Fruit fly (Drosophila melanogaster) whole organism, embryonic: ENCODE results near the gene CG12947.

ENCODE experiments used
- Abd-B ChIP-seq: fragments of 200-800 bp; sonication (Bioruptor generic); optimal IDR thresholded peaks from 2 replicates; lab custom pipeline; 2018; ENCODE audit warnings: missing biosample characterization, mild to moderate bottlenecking, missing genetic modification characterization, moderate library complexity
- Antp ChIP-seq: fragments of 200-800 bp; sonication (Bioruptor generic); optimal IDR thresholded peaks from 3 replicates; lab custom pipeline; 2016; ENCODE audit warnings: missing biosample characterization, missing genetic modification characterization
- Asciz ChIP-seq: fragments of 200-800 bp; sonication (Bioruptor generic); optimal IDR thresholded peaks from 2 replicates; lab custom pipeline; 2017; ENCODE audit warnings: missing biosample characterization, mild to moderate bottlenecking, missing genetic modification characterization, missing genetic modification reagents
- Atf6 ChIP-seq: fragments of 200-800 bp; sonication (Bioruptor generic); IDR thresholded peaks from 2 replicates; pipeline ENCODE4 v1.3.6; 2022; ENCODE audit warnings: missing biosample characterization, missing genetic modification characterization
- CG10462 ChIP-seq: fragments of 200-800 bp; sonication (Bioruptor generic); optimal IDR thresholded peaks from 2 replicates; lab custom pipeline; 2016; ENCODE audit warnings: missing biosample characterization, missing genetic modification characterization
- CG12391 ChIP-seq: fragments of 200-800 bp; sonication (Bioruptor generic); optimal IDR thresholded peaks from 3 replicates; lab custom pipeline; 2018; ENCODE audit warnings: missing biosample characterization, mild to moderate bottlenecking, missing genetic modification characterization, moderate library complexity
- CG14014 ChIP-seq: fragments of 200-800 bp; sonication (Bioruptor generic); IDR thresholded peaks from 2 replicates; pipeline ENCODE4 v1.3.6; 2022; ENCODE audit warnings: missing biosample characterization, missing genetic modification characterization
- CG14050 ChIP-seq: fragments of 200-800 bp; sonication (Bioruptor generic); IDR thresholded peaks from 3 replicates; pipeline ENCODE4 v1.3.6; 2022; ENCODE audit warnings: missing biosample characterization, missing genetic modification characterization
- CG30431 ChIP-seq: fragments of 200-800 bp; sonication (Bioruptor generic); optimal IDR thresholded peaks from 2 replicates; lab custom pipeline; 2017; ENCODE audit warnings: missing biosample characterization, missing genetic modification characterization
- CG31365 ChIP-seq: fragments of 200-800 bp; sonication (Bioruptor generic); optimal IDR thresholded peaks from 2 replicates; lab custom pipeline; 2018; ENCODE audit warnings: missing biosample characterization, mild to moderate bottlenecking, missing genetic modification characterization
- CG3726 ChIP-seq: fragments of 200-800 bp; sonication (Bioruptor generic); IDR thresholded peaks from 3 replicates; pipeline ENCODE4, ENCODE4 v1.3.6; 2022; ENCODE audit warnings: missing biosample characterization, missing genetic modification characterization
- CG5180 ChIP-seq: fragments of 200-800 bp; sonication (Bioruptor generic); optimal IDR thresholded peaks from 3 replicates; lab custom pipeline; 2017; ENCODE audit warnings: missing biosample characterization, missing genetic modification characterization, mild to moderate bottlenecking, moderate library complexity, missing genetic modification reagents
- CG9727 ChIP-seq: fragments of 200-800 bp; sonication (Bioruptor generic); optimal IDR thresholded peaks from 3 replicates; lab custom pipeline; 2017; ENCODE audit warnings: missing biosample characterization, mild to moderate bottlenecking, missing genetic modification characterization
- Dek ChIP-seq: fragments of 200-800 bp; sonication (Bioruptor generic); optimal IDR thresholded peaks from 3 replicates; lab custom pipeline; 2019; ENCODE audit warnings: missing biosample characterization, mild to moderate bottlenecking, missing genetic modification characterization, moderate library complexity
- E2f2 ChIP-seq: fragments of 200-800 bp; sonication (Bioruptor generic); IDR thresholded peaks from 2 replicates; pipeline ENCODE4 v1.3.6; 2022; ENCODE audit warnings: missing biosample characterization, missing genetic modification characterization
- Ets65A ChIP-seq: fragments of 200-800 bp; sonication (Bioruptor generic); peaks from one replicate; lab custom pipeline; 2016; ENCODE audit warnings: missing biosample characterization, missing genetic modification characterization
- HLH3B ChIP-seq: fragments of 200-800 bp; sonication (Bioruptor generic); IDR thresholded peaks from 2 replicates; pipeline ENCODE4 v1.3.6; 2022; ENCODE audit warnings: missing biosample characterization, missing genetic modification characterization
- Hmx ChIP-seq: fragments of 200-800 bp; sonication (Bioruptor generic); optimal IDR thresholded peaks from 2 replicates; lab custom pipeline; 2016; ENCODE audit warnings: missing biosample characterization, missing genetic modification characterization
- Hr3 ChIP-seq: fragments of 200-800 bp; sonication (Bioruptor generic); optimal IDR thresholded peaks from 3 replicates; lab custom pipeline; 2016; ENCODE audit warnings: missing biosample characterization, missing genetic modification characterization
- Myb ChIP-seq: fragments of 200-800 bp; sonication (Bioruptor generic); optimal IDR thresholded peaks from 2 replicates; lab custom pipeline; 2016; ENCODE audit warnings: missing biosample characterization, missing genetic modification characterization
- NC2α ChIP-seq: fragments of 200-800 bp; sonication (Bioruptor generic); optimal IDR thresholded peaks from 2 replicates; lab custom pipeline; 2016; ENCODE audit warnings: missing biosample characterization, missing genetic modification characterization
- NK7.1 ChIP-seq: fragments of 200-800 bp; sonication (Bioruptor generic); optimal IDR thresholded peaks from 3 replicates; lab custom pipeline; 2016; ENCODE audit warnings: missing biosample characterization, missing genetic modification characterization
- Oli ChIP-seq: fragments of 200-800 bp; sonication (Bioruptor generic); optimal IDR thresholded peaks from 2 replicates; lab custom pipeline; 2018; ENCODE audit warnings: missing biosample characterization, mild to moderate bottlenecking, missing genetic modification characterization, moderate library complexity
- Pdp1 ChIP-seq, 2 experiments: fragments of 200-800 bp; sonication (Bioruptor generic); optimal IDR thresholded peaks; 3 replicates each; lab custom pipeline; 2016; ENCODE audit warnings: missing biosample characterization in 2 of 2, missing genetic modification characterization in 2 of 2, mild to moderate bottlenecking in 1 of 2, moderate library complexity in 1 of 2
- Rx ChIP-seq: fragments of 200-800 bp; sonication (Bioruptor generic); IDR thresholded peaks from 2 replicates; pipeline ENCODE4 v1.3.6; 2022; ENCODE audit warnings: missing biosample characterization, missing genetic modification characterization
- Side ChIP-seq: fragments of 200-800 bp; sonication (Bioruptor generic); optimal IDR thresholded peaks from 2 replicates; lab custom pipeline; 2016; ENCODE audit warnings: missing biosample characterization, missing genetic modification characterization
- Sin3A ChIP-seq: fragments of >200 bp; optimal IDR thresholded peaks from 2 replicates; lab custom pipeline; 2018
- Usf ChIP-seq: fragments of 200-800 bp; sonication (Bioruptor generic); optimal IDR thresholded peaks from 2 replicates; lab custom pipeline; 2017; ENCODE audit warnings: missing genotype, missing biosample characterization, missing genetic modification characterization
- amos ChIP-seq: fragments of 200-800 bp; sonication (Bioruptor generic); IDR thresholded peaks from 2 replicates; pipeline ENCODE4 v1.3.6; 2022; ENCODE audit warnings: missing biosample characterization, missing genetic modification characterization; ENCODE audit not compliant: partially characterized antibody
- cato ChIP-seq: fragments of 200-800 bp; sonication (Bioruptor generic); optimal IDR thresholded peaks from 2 replicates; lab custom pipeline; 2016; ENCODE audit warnings: missing biosample characterization, missing genetic modification characterization, borderline replicate concordance
- dm ChIP-seq: fragments of 200-800 bp; sonication (Bioruptor generic); optimal IDR thresholded peaks from 3 replicates; lab custom pipeline; 2016; ENCODE audit warnings: missing biosample characterization, missing genetic modification characterization
- en ChIP-seq: fragments of 200-800 bp; sonication (Bioruptor generic); optimal IDR thresholded peaks from 2 replicates; lab custom pipeline; 2016; ENCODE audit warnings: missing biosample characterization, missing genetic modification characterization
- exex ChIP-seq: fragments of 200-800 bp; sonication (Bioruptor generic); optimal IDR thresholded peaks from 4 replicates; lab custom pipeline; 2018; ENCODE audit warnings: missing biosample characterization, mild to moderate bottlenecking, missing genetic modification characterization, moderate library complexity
- hth ChIP-seq: fragments of >200 bp; optimal IDR thresholded peaks from 2 replicates; lab custom pipeline; 2017; ENCODE audit warnings: inconsistent platforms
- inv ChIP-seq: fragments of 200-800 bp; sonication (Bioruptor generic); IDR thresholded peaks from 2 replicates; pipeline ENCODE4 v1.3.6; 2022; ENCODE audit warnings: missing biosample characterization, missing genetic modification characterization; ENCODE audit not compliant: partially characterized antibody
- klu ChIP-seq: fragments of 200-800 bp; sonication (Bioruptor generic); IDR thresholded peaks from 2 replicates; pipeline ENCODE4 v1.3.6; 2022; ENCODE audit warnings: missing biosample characterization, missing genetic modification characterization
- repo ChIP-seq: fragments of 200-800 bp; sonication (Bioruptor generic); optimal IDR thresholded peaks from 2 replicates; lab custom pipeline; 2016; ENCODE audit warnings: missing biosample characterization, missing genetic modification characterization
- run ChIP-seq: fragments of 200-800 bp; sonication (Bioruptor generic); optimal IDR thresholded peaks from 3 replicates; lab custom pipeline; 2018; ENCODE audit warnings: missing biosample characterization, mild to moderate bottlenecking, missing genetic modification characterization
- sob ChIP-seq: fragments of 200-800 bp; sonication (Bioruptor generic); IDR thresholded peaks from 2 replicates; pipeline ENCODE4 v1.3.6; 2022; ENCODE audit warnings: missing biosample characterization, missing genetic modification characterization
- stc ChIP-seq: fragments of 200-800 bp; sonication (Bioruptor generic); IDR thresholded peaks from 2 replicates; pipeline ENCODE4 v1.3.6; 2022; ENCODE audit warnings: missing biosample characterization, missing genetic modification characterization
- tap ChIP-seq: fragments of 200-800 bp; optimal IDR thresholded peaks from 3 replicates; lab custom pipeline; 2019; ENCODE audit warnings: missing biosample characterization, mild to moderate bottlenecking, missing genetic modification characterization, moderate library complexity
- tna ChIP-seq: fragments of 200-800 bp; sonication (Bioruptor generic); IDR thresholded peaks from 2 replicates; pipeline ENCODE4 v1.3.6; 2022; ENCODE audit warnings: missing biosample characterization, missing genetic modification characterization; ENCODE audit not compliant: partially characterized antibody
- zen2 ChIP-seq: fragments of 200-800 bp; sonication (Bioruptor generic); IDR thresholded peaks from 3 replicates; pipeline ENCODE4 v1.3.6; 2022; ENCODE audit warnings: missing biosample characterization, missing genetic modification characterization; ENCODE audit not compliant: partially characterized antibody

Gene CG12947

dm6 chr3R:9759360-9760191 lies 20.3 kb upstream of the CG12947 start, which contains the start of gene Mpi (continued):
- TF ChIP-seq Ets65A (GFP tag; lab: Kevin White, UChicago), result no peak
- TF ChIP-seq Asciz (GFP tag; lab: Kevin White, UChicago), result no peak
- TF ChIP-seq Dek (tag; lab: Kevin White, UChicago), result no peak
- TF ChIP-seq E2f2, result peak; percentile 46; the same call in 1 of the 2 replicates
- peak; percentile 32 for TF ChIP-seq CG9727 (GFP tag; lab: Kevin White, UChicago)
- TF ChIP-seq CG14050 (GFP tag; lab: Robert Waterston, UW), result no peak
- TF ChIP-seq run, result no peak
- TF ChIP-seq Hr3 (GFP tag; lab: Kevin White, UChicago), result peak; percentile 23
- TF ChIP-seq CG10462 (GFP tag; lab: Kevin White, UChicago), result no peak
- peak; percentile 52; the same call in 1 of the 2 replicates for TF ChIP-seq amos (GFP tag; lab: Robert Waterston, UW)
- no peak for TF ChIP-seq Usf (GFP tag; lab: Kevin White, UChicago)
- peak; percentile 50 for TF ChIP-seq CG12391 (tag; lab: Kevin White, UChicago)
- TF ChIP-seq CG31365 (tag; lab: Kevin White, UChicago), result no peak
- no peak for TF ChIP-seq NC2α
- no peak for TF ChIP-seq zen2 (GFP tag; lab: Robert Waterston, UW)
- no peak for TF ChIP-seq cato (GFP tag; lab: Kevin White, UChicago)
- no peak for TF ChIP-seq Myb
- TF ChIP-seq dm, result no peak
- peak; percentile 44 for TF ChIP-seq inv (GFP tag; lab: Robert Waterston, UW)
- TF ChIP-seq Oli (tag; lab: Kevin White, UChicago), result no peak
- no peak for TF ChIP-seq CG5180 (GFP tag; lab: Kevin White, UChicago)
- TF ChIP-seq CG30431 (GFP tag; lab: Kevin White, UChicago), result no peak
- no peak for TF ChIP-seq en
- no peak for TF ChIP-seq Side (GFP tag; lab: Kevin White, UChicago)
- TF ChIP-seq Abd-B (GFP tag; lab: Kevin White, UChicago), result no peak
- TF ChIP-seq Hmx (GFP tag; lab: Kevin White, UChicago), result no peak
- peak in 1 of 2 experiments; percentile 33 for TF ChIP-seq Pdp1 (GFP tag; optimal IDR thresholded peaks at IDR 0.05; lab: Kevin White, UChicago)
- no peak for TF ChIP-seq hth (lab: Kevin White, UChicago)
- no peak for TF ChIP-seq Rx (GFP tag; lab: Robert Waterston, UW)
- TF ChIP-seq NK7.1 (GFP tag; lab: Kevin White, UChicago), result no peak
- TF ChIP-seq Antp (GFP tag; lab: Kevin White, UChicago), result no peak
- peak; percentile 29 for TF ChIP-seq Atf6 (GFP tag; lab: Robert Waterston, UW)
- no peak for TF ChIP-seq tap
- TF ChIP-seq tna (GFP tag; lab: Robert Waterston, UW), result no peak
- TF ChIP-seq sob (GFP tag; lab: Robert Waterston, UW), result no peak
- TF ChIP-seq CG3726 (GFP tag; lab: Robert Waterston, UW), result no peak
- no peak for TF ChIP-seq HLH3B
- TF ChIP-seq stc, result no peak
- no peak for TF ChIP-seq klu
- TF ChIP-seq exex (tag; lab: Kevin White, UChicago), result no peak
- 0 out of 2 replicates have a peak, but pooled peaks have one; percentile 22 for TF ChIP-seq CG14014 (GFP tag; lab: Robert Waterston, UW)
- no peak for TF ChIP-seq repo (GFP tag; lab: Kevin White, UChicago)
- TF ChIP-seq Sin3A (lab: Kevin White, UChicago), result no peak
